Worm (Caenorhabditis elegans): Measurements from ENCODE around the gene elt-7.

ce11 chrV:4801943-4802342, 31.5 kb downstream of the elt-7 start:
- TF ChIP-seq gei-8 (GFP tag; optimal IDR thresholded peaks at IDR 0.05) (no peak), nhr-237 (tag; optimal IDR thresholded peaks at IDR 0.05) (no peak), ztf-7 (tag; optimal IDR thresholded peaks at IDR 0.05) (no peak), nhr-25 (tag; optimal IDR thresholded peaks at IDR 0.05; ENCODE audit: borderline replicate concordance, insufficient read depth) (no peak), snpc-4 (tag; optimal IDR thresholded peaks at IDR 0.05) (no peak), lin-13 (GFP tag; optimal IDR thresholded peaks at IDR 0.05) (no peak), cey-2 (tag; optimal IDR thresholded peaks at IDR 0.05; ENCODE audit: borderline replicate concordance, insufficient read depth) (no peak), unc-62 (GFP tag; optimal IDR thresholded peaks at IDR 0.05 in 1 of 2) (no peak), unc-62 (tag; optimal IDR thresholded peaks at IDR 0.05) (no peak), ceh-82 (tag; optimal IDR thresholded peaks at IDR 0.05) (no peak), pha-4 (GFP tag; IDR thresholded peaks at IDR 0.05) (no peak), pha-4 (tag; optimal IDR thresholded peaks at IDR 0.05) (no peak), nhr-11 (tag; optimal IDR thresholded peaks at IDR 0.05) (no peak), nhr-42 (GFP tag; IDR thresholded peaks at IDR 0.05) (no peak), mes-2 (tag; optimal IDR thresholded peaks at IDR 0.05; ENCODE audit: poor library complexity, severe bottlenecking) (no peak)

Measured in whole organism, L4 larva.